Worm (Caenorhabditis elegans): ENCODE data around the gene T20G5.9.

DNA sequence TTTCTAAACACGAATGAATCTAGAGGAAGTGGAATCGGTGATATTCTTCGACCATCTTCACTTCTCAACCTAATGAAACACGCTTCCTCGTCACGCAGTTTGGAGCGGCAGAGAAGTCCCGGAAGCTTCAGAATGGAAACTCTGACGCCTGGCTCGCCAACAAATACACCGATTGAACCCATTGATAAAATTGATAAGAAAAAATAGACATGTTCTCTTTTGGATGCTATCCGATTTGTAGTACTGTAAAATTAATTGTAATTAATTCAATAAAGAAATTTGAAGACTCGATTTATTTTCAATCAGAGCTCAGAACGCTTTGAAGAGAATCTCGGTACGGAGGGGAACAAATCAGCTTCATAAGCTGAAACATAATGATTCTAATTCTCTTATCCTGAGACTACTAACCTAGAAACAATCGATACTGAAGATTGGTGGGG, 4.9 kb downstream of the T20G5.9 start:
- TF ChIP-seq sea-1 (GFP tag; conservative IDR thresholded peaks at IDR 0.05) (no peak), flt-1 (GFP tag; IDR thresholded peaks at IDR 0.05) (no peak), hmg-4 (GFP tag; optimal IDR thresholded peaks at IDR 0.05) (no peak)

Data from whole organism, early embryonic.